Fruit fly (Drosophila melanogaster) whole organism, adult: ENCODE data around the gene CG9853.
A peak's percentile ranks its signal among the peaks of the same experiment; 100 is the strongest.

Source experiments
- CG11617 ChIP-seq: fragments of 200-800 bp; sonication (Bioruptor generic); optimal IDR thresholded peaks from 2 replicates; lab custom pipeline; 2017; ENCODE audit warnings: mild to moderate bottlenecking, missing biosample characterization, missing genetic modification reagents, missing genetic modification characterization
- CG12768 ChIP-seq: fragments of 200-800 bp; sonication (Bioruptor generic); optimal IDR thresholded peaks from 2 replicates; lab custom pipeline; 2017; ENCODE audit warnings: missing biosample characterization, missing genetic modification characterization, mild to moderate bottlenecking, moderate library complexity, missing genetic modification reagents
- CG1620 ChIP-seq: fragments of 200-800 bp; sonication (Bioruptor generic); optimal IDR thresholded peaks from 2 replicates; lab custom pipeline; 2016; ENCODE audit warnings: missing biosample characterization, missing genetic modification characterization
- CG5204 ChIP-seq: fragments of 200-800 bp; sonication (Bioruptor generic); optimal IDR thresholded peaks from 2 replicates; lab custom pipeline; 2016; ENCODE audit warnings: missing biosample characterization, missing genetic modification characterization
- CG7045 ChIP-seq: fragments of 200-800 bp; sonication (Bioruptor generic); optimal IDR thresholded peaks from 2 replicates; lab custom pipeline; 2017; ENCODE audit warnings: missing biosample characterization, mild to moderate bottlenecking, missing genetic modification characterization
- CG7101 ChIP-seq: fragments of 200-800 bp; sonication (Bioruptor generic); optimal IDR thresholded peaks from 2 replicates; lab custom pipeline; 2018; ENCODE audit warnings: missing biosample characterization, mild to moderate bottlenecking, missing genetic modification characterization, moderate library complexity
- Clk ChIP-seq: fragments of 200-800 bp; sonication (Bioruptor generic); optimal IDR thresholded peaks from 2 replicates; lab custom pipeline; 2017; ENCODE audit warnings: missing biosample characterization, missing genetic modification characterization
- Hr96 ChIP-seq: fragments of 200-800 bp; sonication (Bioruptor generic); optimal IDR thresholded peaks from 2 replicates; lab custom pipeline; 2016; ENCODE audit warnings: missing biosample characterization, missing genetic modification characterization
- Mnt ChIP-seq: fragments of 200-800 bp; sonication (Bioruptor generic); optimal IDR thresholded peaks from 2 replicates; lab custom pipeline; 2016; ENCODE audit warnings: missing biosample characterization, mild to moderate bottlenecking, missing genetic modification characterization
- bab1 ChIP-seq: fragments of 200-800 bp; sonication (Bioruptor generic); optimal IDR thresholded peaks from 3 replicates; lab custom pipeline; 2019; ENCODE audit warnings: missing biosample characterization, mild to moderate bottlenecking, missing genetic modification characterization, moderate library complexity
- cic ChIP-seq: fragments of 200-800 bp; sonication (Bioruptor generic); optimal IDR thresholded peaks from 2 replicates; lab custom pipeline; 2017; ENCODE audit warnings: missing biosample characterization, mild to moderate bottlenecking, missing genetic modification characterization, moderate library complexity
- tj ChIP-seq: fragments of 200-800 bp; sonication (Bioruptor generic); optimal IDR thresholded peaks from 3 replicates; lab custom pipeline; 2017; ENCODE audit warnings: missing biosample characterization, mild to moderate bottlenecking, missing genetic modification characterization, moderate library complexity
- toe ChIP-seq: fragments of 200-800 bp; sonication (Bioruptor generic); optimal IDR thresholded peaks from 2 replicates; lab custom pipeline; 2016; ENCODE audit warnings: missing biosample characterization, missing genetic modification characterization

dm6 chr3R:4397403-4398079 is 4.3 kb downstream of the CG9853 start, which contains the start of gene CG9855:
- TF ChIP-seq CG5204 (GFP tag; lab: Kevin White, UChicago) (no peak), Clk (GFP tag; lab: Kevin White, UChicago) (no peak), Mnt (GFP tag; lab: Kevin White, UChicago) (no peak), CG1620 (GFP tag; lab: Kevin White, UChicago) (no peak), toe (GFP tag; lab: Kevin White, UChicago) (no peak), Hr96 (GFP tag; lab: Kevin White, UChicago) (no peak), CG11617 (GFP tag; lab: Kevin White, UChicago) (no peak), cic (GFP tag; lab: Kevin White, UChicago) (no peak), CG7101 (no peak), tj (GFP tag; lab: Kevin White, UChicago) (no peak), bab1 (GFP tag; lab: Kevin White, UChicago) (peak; percentile 66), CG7045 (GFP tag; lab: Kevin White, UChicago) (no peak), CG12768 (no peak)
